Worm (Caenorhabditis elegans) whole organism, L1 larva: Measurements from ENCODE around the gene F32D1.3.

Experiments
- C04F5.9 ChIP-seq: sonication (generic microtip); optimal IDR thresholded peaks from 2 replicates; lab custom pipeline; 2016; ENCODE audit warnings: missing genetic modification characterization, missing compliant biosample characterization
- C34B4.2 ChIP-seq: sonication (generic microtip); optimal IDR thresholded peaks from 2 replicates; lab custom pipeline; 2017; ENCODE audit warnings: mild to moderate bottlenecking, missing genetic modification characterization, missing compliant biosample characterization
- F16B12.6 ChIP-seq: fragments of 150-350 bp; optimal IDR thresholded peaks from 2 replicates; lab custom pipeline; 2014; ENCODE audit warnings: missing biosample characterization, missing genetic modification characterization
- Y116A8C.19 ChIP-seq: sonication (generic microtip); optimal IDR thresholded peaks from 2 replicates; lab custom pipeline; 2016; ENCODE audit warnings: missing compliant biosample characterization, missing genetic modification characterization, borderline replicate concordance
- alr-1 ChIP-seq: fragments of 200-800 bp; sonication (Bioruptor generic); optimal IDR thresholded peaks from 2 replicates; lab custom pipeline; 2018; ENCODE audit warnings: borderline replicate concordance, mild to moderate bottlenecking, missing genetic modification characterization, missing compliant biosample characterization
- aly-2 ChIP-seq: fragments of 150-350 bp; optimal IDR thresholded peaks from 2 replicates; lab custom pipeline; 2014; ENCODE audit warnings: missing biosample characterization, missing genetic modification characterization
- ceh-82 ChIP-seq, 3 experiments: fragments of 150-350 bp in 1 of 3; sonication (generic microtip) in 2 of 3; optimal IDR thresholded peaks; 2 replicates each; lab custom pipeline; 2014 to 2017; ENCODE audit warnings: missing biosample characterization in 3 of 3, missing genetic modification characterization in 3 of 3
- ceh-88 ChIP-seq: fragments of 200-800 bp; sonication (Bioruptor generic); IDR thresholded peaks from 2 replicates; pipeline ENCODE4 v1.3.6; 2022; ENCODE audit warnings: missing genetic modification characterization, missing compliant biosample characterization
- ceh-90 ChIP-seq: sonication (generic microtip); optimal IDR thresholded peaks from 2 replicates; lab custom pipeline; 2016; ENCODE audit warnings: missing genetic modification characterization, missing compliant biosample characterization
- ces-1 ChIP-seq: fragments of 150-350 bp; optimal IDR thresholded peaks from 2 replicates; lab custom pipeline; 2014; ENCODE audit warnings: missing biosample characterization, missing genetic modification reagents, missing genetic modification characterization
- dsc-1 ChIP-seq: sonication (generic microtip); optimal IDR thresholded peaks from 2 replicates; lab custom pipeline; 2016; ENCODE audit warnings: mild to moderate bottlenecking, missing genetic modification characterization, missing compliant biosample characterization
- efl-1 ChIP-seq, 4 experiments: fragments of 150-350 bp; optimal IDR thresholded peaks in 3 of 4; peaks in 1 of 4; 1 replicate in 1 of 4; 2 replicates in 3 of 4; lab custom pipeline; 2014; ENCODE audit warnings: missing biosample characterization in 2 of 4, missing genetic modification characterization in 2 of 4, missing genetic modification reagents in 2 of 4
- ets-5 ChIP-seq: fragments of 200-800 bp; sonication (Bioruptor generic); IDR thresholded peaks from 2 replicates; pipeline ENCODE4 v1.3.6; 2022; ENCODE audit warnings: missing genetic modification characterization, missing compliant biosample characterization
- fkh-4 ChIP-seq: sonication (generic microtip); optimal IDR thresholded peaks from 2 replicates; lab custom pipeline; 2016; ENCODE audit warnings: missing compliant biosample characterization, missing genetic modification characterization, borderline replicate concordance
- fkh-8 ChIP-seq: sonication (generic microtip); optimal IDR thresholded peaks from 2 replicates; lab custom pipeline; 2016; ENCODE audit warnings: mild to moderate bottlenecking, missing genetic modification characterization, missing compliant biosample characterization
- fos-1 ChIP-seq: fragments of 150-350 bp; optimal IDR thresholded peaks from 2 replicates; lab custom pipeline; 2014; ENCODE audit warnings: missing biosample characterization, missing genetic modification characterization
- hlh-17 ChIP-seq: fragments of 200-800 bp; sonication (Bioruptor generic); optimal IDR thresholded peaks from 2 replicates; lab custom pipeline; 2018; ENCODE audit warnings: missing genetic modification characterization, mild to moderate bottlenecking, missing compliant biosample characterization, moderate library complexity, borderline replicate concordance
- hpl-2 ChIP-seq: fragments of 150-350 bp; optimal IDR thresholded peaks from 2 replicates; lab custom pipeline; 2014; ENCODE audit warnings: missing biosample characterization, missing genetic modification reagents, missing genetic modification characterization
- irx-1 ChIP-seq: sonication (generic microtip); optimal IDR thresholded peaks from 2 replicates; lab custom pipeline; 2016; ENCODE audit warnings: missing genetic modification characterization, missing compliant biosample characterization
- lir-3 ChIP-seq: sonication (generic microtip); optimal IDR thresholded peaks from 2 replicates; lab custom pipeline; 2016; ENCODE audit warnings: mild to moderate bottlenecking, missing genetic modification characterization, moderate library complexity, missing compliant biosample characterization; ENCODE audit not compliant: poor library complexity
- nhr-11 ChIP-seq: fragments of 150-350 bp; optimal IDR thresholded peaks from 2 replicates; lab custom pipeline; 2014; ENCODE audit warnings: missing biosample characterization, missing genetic modification characterization
- nhr-12 ChIP-seq: sonication (generic microtip); optimal IDR thresholded peaks from 2 replicates; lab custom pipeline; 2017; ENCODE audit warnings: missing biosample characterization, missing genetic modification characterization
- nhr-20 ChIP-seq: sonication (generic microtip); optimal IDR thresholded peaks from 2 replicates; lab custom pipeline; 2016; ENCODE audit warnings: mild to moderate bottlenecking, missing genetic modification characterization, missing compliant biosample characterization
- nhr-237 ChIP-seq: fragments of 150-350 bp; optimal IDR thresholded peaks from 2 replicates; lab custom pipeline; 2014; ENCODE audit warnings: missing biosample characterization, missing genetic modification characterization
- nhr-47 ChIP-seq: sonication (generic microtip); optimal IDR thresholded peaks from 2 replicates; lab custom pipeline; 2016; ENCODE audit warnings: mild to moderate bottlenecking, missing genetic modification characterization, moderate library complexity, missing compliant biosample characterization
- nhr-77 ChIP-seq: fragments of 150-350 bp; optimal IDR thresholded peaks from 2 replicates; lab custom pipeline; 2014; ENCODE audit warnings: missing biosample characterization, missing genetic modification characterization
- nhr-84 ChIP-seq: sonication (generic microtip); optimal IDR thresholded peaks from 2 replicates; lab custom pipeline; 2017; ENCODE audit warnings: missing biosample characterization, missing genetic modification characterization
- nhr-85 ChIP-seq: sonication (generic microtip); peaks from one replicate; lab custom pipeline; 2016; ENCODE audit warnings: missing genetic modification characterization, inconsistent platforms, missing compliant biosample characterization
- nhr-90 ChIP-seq: sonication (generic microtip); optimal IDR thresholded peaks from 2 replicates; lab custom pipeline; 2016; ENCODE audit warnings: mild to moderate bottlenecking, missing genetic modification characterization, missing compliant biosample characterization; ENCODE audit not compliant: poor library complexity
- pqm-1 ChIP-seq: sonication (generic microtip); optimal IDR thresholded peaks from 3 replicates; lab custom pipeline; 2017; ENCODE audit warnings: missing biosample characterization, missing genetic modification characterization
- rnt-1 ChIP-seq: sonication (generic microtip); optimal IDR thresholded peaks from 2 replicates; lab custom pipeline; 2016; ENCODE audit warnings: mild to moderate bottlenecking, missing genetic modification characterization, moderate library complexity, missing compliant biosample characterization
- skn-1 ChIP-seq: fragments of 150-350 bp; optimal IDR thresholded peaks from 2 replicates; lab custom pipeline; 2014; ENCODE audit warnings: missing biosample characterization, missing genetic modification characterization
- snu-23 ChIP-seq: sonication (generic microtip); optimal IDR thresholded peaks from 2 replicates; lab custom pipeline; 2016; ENCODE audit warnings: missing genetic modification characterization, missing compliant biosample characterization
- unc-98 ChIP-seq: fragments of 200-800 bp; sonication (Bioruptor generic); IDR thresholded peaks from 2 replicates; pipeline ENCODE4 v1.3.6; 2022; ENCODE audit warnings: missing genetic modification characterization, missing compliant biosample characterization
- vab-15 ChIP-seq: sonication (generic microtip); optimal IDR thresholded peaks from 2 replicates; lab custom pipeline; 2017; ENCODE audit warnings: missing genotype, mild to moderate bottlenecking, missing genetic modification characterization, missing compliant biosample characterization
- ztf-11 ChIP-seq, 2 experiments: sonication (generic microtip); optimal IDR thresholded peaks; 2 replicates each; lab custom pipeline; 2016 to 2017; ENCODE audit warnings: missing genetic modification characterization in 2 of 2, missing biosample characterization in 1 of 2, missing compliant biosample characterization in 1 of 2
- ztf-4 ChIP-seq: fragments of 150-350 bp; optimal IDR thresholded peaks from 2 replicates; lab custom pipeline; 2014; ENCODE audit warnings: missing biosample characterization, missing genetic modification characterization

F32D1.3 gene

ce11 chrV:4322706-4323105, 38.7 kb downstream of the F32D1.3 start, which contains the start of gene R02D1.2:
Gene R02D1.2 (minus strand): TSS chrV:4322806.
- TF ChIP-seq alr-1 (tag; lab: Kevin White, UChicago), result no peak
- TF ChIP-seq ztf-4 (tag; lab: Kevin White, UChicago), result no peak
- TF ChIP-seq F16B12.6 (tag; lab: Kevin White, UChicago), result no peak
- no peak for TF ChIP-seq nhr-47
- no peak for TF ChIP-seq skn-1 (tag; lab: Kevin White, UChicago)
- TF ChIP-seq ets-5 (GFP tag; lab: Robert Waterston, UW), result no peak
- TF ChIP-seq nhr-12 (tag; lab: Kevin White, UChicago), result no peak
- no peak for TF ChIP-seq ceh-82 (tag; optimal IDR thresholded peaks at IDR 0.05; lab: Kevin White, UChicago)
- TF ChIP-seq aly-2, result no peak

- peak; percentile 8 for TF ChIP-seq nhr-20 (tag; lab: Kevin White, UChicago)
- TF ChIP-seq nhr-90 (tag; lab: Kevin White, UChicago), result no peak
- TF ChIP-seq efl-1 (optimal IDR thresholded peaks at IDR 0.05; lab: Kevin White, UChicago), result no peak
- no peak for TF ChIP-seq efl-1 (GFP tag; optimal IDR thresholded peaks at IDR 0.05 in 1 of 2; lab: Kevin White, UChicago)
- TF ChIP-seq fkh-8 (tag; lab: Kevin White, UChicago), result peak; percentile 38
- TF ChIP-seq hlh-17 (GFP tag; lab: Kevin White, UChicago), result no peak
These were observed 41.5 kb downstream of the F32D1.3 start, which contains the start of gene ZC132.9 for ce11 chrV:4319867-4320266. Gene ZC132.9 (minus strand): TSS chrV:4319967.

- TF ChIP-seq Y116A8C.19 (no peak), rnt-1 (tag; lab: Kevin White, UChicago) (no peak), lir-3 (tag; lab: Kevin White, UChicago) (no peak), ces-1 (no peak), C04F5.9 (tag; lab: Kevin White, UChicago) (no peak)
These were observed 46.3 kb downstream of the F32D1.3 start, which contains the start of gene srh-192 for ce11 chrV:4315057-4315456. Gene srh-192 (minus strand): TSS chrV:4315157.

- no peak for TF ChIP-seq unc-98 (GFP tag; lab: Robert Waterston, UW)
- TF ChIP-seq pqm-1 (tag; lab: Kevin White, UChicago), result no peak
- TF ChIP-seq lir-3 (tag; lab: Kevin White, UChicago), result no peak
- TF ChIP-seq fkh-8 (tag; lab: Kevin White, UChicago), result no peak
- TF ChIP-seq Y116A8C.19, result no peak
- no peak for TF ChIP-seq nhr-237 (tag; lab: Kevin White, UChicago)
- TF ChIP-seq dsc-1 (tag; lab: Kevin White, UChicago), result no peak
- no peak for TF ChIP-seq efl-1 (optimal IDR thresholded peaks at IDR 0.05; lab: Kevin White, UChicago)
- TF ChIP-seq efl-1 (GFP tag; optimal IDR thresholded peaks at IDR 0.05 in 1 of 2; lab: Kevin White, UChicago), result no peak
- TF ChIP-seq C34B4.2 (tag; lab: Kevin White, UChicago), result no peak
- no peak for TF ChIP-seq ceh-90 (tag; lab: Kevin White, UChicago)
- no peak for TF ChIP-seq aly-2
- TF ChIP-seq fkh-4, result no peak
- no peak for TF ChIP-seq fos-1 (tag; lab: Kevin White, UChicago)
- no peak for TF ChIP-seq nhr-77 (tag; lab: Kevin White, UChicago)
- TF ChIP-seq ztf-11 (tag; optimal IDR thresholded peaks at IDR 0.05; lab: Kevin White, UChicago), result no peak
- TF ChIP-seq snu-23 (GFP tag; lab: Kevin White, UChicago), result no peak
- no peak for TF ChIP-seq ceh-88 (GFP tag; lab: Robert Waterston, UW)
These were observed 57.1 kb downstream of the F32D1.3 start for ce11 chrV:4304240-4304639.

ce11 chrV:4303793-4304192, 57.6 kb downstream of the F32D1.3 start:
- TF ChIP-seq ces-1 (no peak), alr-1 (tag; lab: Kevin White, UChicago) (no peak), nhr-11 (tag; lab: Kevin White, UChicago) (no peak), ztf-11 (tag; optimal IDR thresholded peaks at IDR 0.05; lab: Kevin White, UChicago) (no peak), snu-23 (GFP tag; lab: Kevin White, UChicago) (no peak), nhr-77 (tag; lab: Kevin White, UChicago) (no peak), nhr-85 (tag; lab: Kevin White, UChicago) (no peak), vab-15 (tag; lab: Kevin White, UChicago) (no peak), pqm-1 (tag; lab: Kevin White, UChicago) (no peak), aly-2 (no peak), nhr-84 (no peak), irx-1 (tag; lab: Kevin White, UChicago) (no peak), hpl-2 (GFP tag; lab: Kevin White, UChicago) (no peak), nhr-47 (no peak), efl-1 (optimal IDR thresholded peaks at IDR 0.05; lab: Kevin White, UChicago) (no peak), efl-1 (GFP tag; optimal IDR thresholded peaks at IDR 0.05 in 1 of 2; lab: Kevin White, UChicago) (no peak)
